Worm (Caenorhabditis elegans) whole organism, dauer: ENCODE measurements around the gene sru-44.

Experiments used
- unc-62 ChIP-seq: sonication (generic microtip); optimal IDR thresholded peaks from 2 replicates; lab custom pipeline; 2017; ENCODE audit warnings: missing biosample characterization, missing genetic modification reagents, missing genetic modification characterization

sru-44 gene

ce11 chrV:16420696-16421095 is 47.0 kb downstream of the sru-44 start, which contains the start of gene srw-48:
TSS of gene srw-48 (plus strand) at chrV:16420996.
- no peak for TF ChIP-seq unc-62 (GFP tag; lab: Kevin White, UChicago)

- TF ChIP-seq unc-62 (GFP tag; lab: Kevin White, UChicago), result no peak
Measured at ce11 chrV:16419769-16420168, 48.0 kb downstream of the sru-44 start, which contains the start of gene F26D2.16. TSS of gene F26D2.16 (minus strand) at chrV:16419869.

ce11 chrV:16417014-16417413 is 50.7 kb downstream of the sru-44 start, which contains the start of gene str-55:
TSS of gene str-55 (minus strand) at chrV:16417114.
- TF ChIP-seq unc-62 (GFP tag; lab: Kevin White, UChicago), result no peak
